Fruit fly (Drosophila melanogaster) whole organism, embryonic: ENCODE data around the gene CG43121.

ENCODE experiments used
- ATbp ChIP-seq: fragments of 200-800 bp; sonication (Bioruptor generic); optimal IDR thresholded peaks from 2 replicates; lab custom pipeline; 2017; ENCODE audit warnings: missing biosample characterization, mild to moderate bottlenecking, missing genetic modification characterization, missing genetic modification reagents
- Atf3 ChIP-seq: fragments of 200-800 bp; sonication (Bioruptor generic); optimal IDR thresholded peaks from 3 replicates; lab custom pipeline; 2016; ENCODE audit warnings: missing biosample characterization, missing genetic modification characterization
- B-H1 ChIP-seq: fragments of 200-800 bp; sonication (Bioruptor generic); IDR thresholded peaks from 3 replicates; pipeline ENCODE4 v1.3.6; 2022; ENCODE audit warnings: missing biosample characterization, missing genetic modification characterization
- C15 ChIP-seq: fragments of 200-800 bp; sonication (Bioruptor generic); IDR thresholded peaks from 3 replicates; pipeline ENCODE4 v1.3.6; 2022; ENCODE audit warnings: missing biosample characterization, missing genetic modification characterization
- CG10274 ChIP-seq: fragments of 200-800 bp; sonication (Bioruptor generic); optimal IDR thresholded peaks from 3 replicates; lab custom pipeline; 2017; ENCODE audit warnings: missing biosample characterization, mild to moderate bottlenecking, missing genetic modification characterization
- CG10321 ChIP-seq: fragments of 200-800 bp; sonication (Bioruptor generic); IDR thresholded peaks from 2 replicates; pipeline ENCODE4 v1.3.6; 2022; ENCODE audit warnings: missing biosample characterization, missing genetic modification characterization
- CG10366 ChIP-seq: fragments of 200-800 bp; sonication (Bioruptor generic); IDR thresholded peaks from 2 replicates; pipeline ENCODE4 v1.3.6; 2022; ENCODE audit warnings: missing biosample characterization, missing genetic modification characterization
- CG11560 ChIP-seq: fragments of 200-800 bp; sonication (Bioruptor generic); IDR thresholded peaks from 3 replicates; pipeline ENCODE4 v1.3.6; 2022; ENCODE audit warnings: missing biosample characterization, missing genetic modification characterization
- CG13894 ChIP-seq: fragments of 200-800 bp; sonication (Bioruptor generic); optimal IDR thresholded peaks from 3 replicates; lab custom pipeline; 2018; ENCODE audit warnings: missing biosample characterization, mild to moderate bottlenecking, missing genetic modification characterization, moderate library complexity
- CG16815 ChIP-seq: fragments of 200-800 bp; sonication (Bioruptor generic); optimal IDR thresholded peaks from 3 replicates; lab custom pipeline; 2017; ENCODE audit warnings: missing biosample characterization, mild to moderate bottlenecking, missing genetic modification characterization
- CG17361 ChIP-seq: fragments of 200-800 bp; sonication (Bioruptor generic); IDR thresholded peaks from 3 replicates; pipeline ENCODE4 v1.3.6; 2022; ENCODE audit warnings: missing biosample characterization, missing genetic modification characterization
- CG17612 ChIP-seq: fragments of 200-800 bp; sonication (Bioruptor generic); IDR thresholded peaks from 2 replicates; pipeline ENCODE4 v1.3.6; 2022; ENCODE audit warnings: missing biosample characterization, missing genetic modification characterization
- CG18599 ChIP-seq: fragments of 200-800 bp; sonication (Bioruptor generic); optimal IDR thresholded peaks from 3 replicates; lab custom pipeline; 2017; ENCODE audit warnings: missing biosample characterization, missing genetic modification characterization, mild to moderate bottlenecking, moderate library complexity, missing genetic modification reagents
- CG2129 ChIP-seq: fragments of 200-800 bp; sonication (Bioruptor generic); IDR thresholded peaks from 2 replicates; pipeline ENCODE4 v1.3.6; 2022; ENCODE audit warnings: missing biosample characterization, missing genetic modification characterization; ENCODE audit not compliant: partially characterized antibody
- CG33213 ChIP-seq: fragments of 200-800 bp; sonication (Bioruptor generic); optimal IDR thresholded peaks from 3 replicates; lab custom pipeline; 2016; ENCODE audit warnings: missing biosample characterization, missing genetic modification characterization
- CG34422 ChIP-seq: fragments of 200-800 bp; sonication (Bioruptor generic); IDR thresholded peaks from 3 replicates; pipeline ENCODE4 v1.3.6; 2022; ENCODE audit warnings: missing biosample characterization, missing genetic modification characterization
- CG6272 ChIP-seq: fragments of 200-800 bp; sonication (Bioruptor generic); IDR thresholded peaks from 2 replicates; pipeline ENCODE4 v1.3.6; 2022; ENCODE audit warnings: missing biosample characterization, missing genetic modification characterization
- CG6854 ChIP-seq: fragments of 200-800 bp; sonication (Bioruptor generic); optimal IDR thresholded peaks from 3 replicates; lab custom pipeline; 2017; ENCODE audit warnings: missing biosample characterization, mild to moderate bottlenecking, missing genetic modification characterization
- CG7372 ChIP-seq: fragments of 200-800 bp; sonication (Bioruptor generic); IDR thresholded peaks from 2 replicates; pipeline ENCODE4 v1.3.6; 2022; ENCODE audit warnings: missing biosample characterization, missing genetic modification characterization
- CG7839 ChIP-seq: fragments of 200-800 bp; sonication (Bioruptor generic); optimal IDR thresholded peaks from 3 replicates; lab custom pipeline; 2018; ENCODE audit warnings: missing biosample characterization, mild to moderate bottlenecking, missing genetic modification characterization, moderate library complexity
- CG9215 ChIP-seq: fragments of 200-800 bp; sonication (Bioruptor generic); IDR thresholded peaks from 2 replicates; pipeline ENCODE4 v1.3.6; 2022; ENCODE audit warnings: missing biosample characterization, missing genetic modification characterization
- CG9932 ChIP-seq: fragments of 200-800 bp; sonication (Bioruptor generic); IDR thresholded peaks from 2 replicates; pipeline ENCODE4 v1.3.6; 2022; ENCODE audit warnings: missing biosample characterization, missing genetic modification characterization
- ERR ChIP-seq: fragments of 200-800 bp; sonication (Bioruptor generic); optimal IDR thresholded peaks from 2 replicates; lab custom pipeline; 2016; ENCODE audit warnings: missing biosample characterization, missing genetic modification characterization
- Fer2 ChIP-seq: fragments of 200-800 bp; sonication (Bioruptor generic); optimal IDR thresholded peaks from 2 replicates; lab custom pipeline; 2018; ENCODE audit warnings: missing biosample characterization, mild to moderate bottlenecking, missing genetic modification characterization, moderate library complexity
- Hmx ChIP-seq: fragments of 200-800 bp; sonication (Bioruptor generic); optimal IDR thresholded peaks from 2 replicates; lab custom pipeline; 2016; ENCODE audit warnings: missing biosample characterization, missing genetic modification characterization
- Hr78 ChIP-seq, 2 experiments: fragments of 200-800 bp in 1 of 2; fragments of >200 bp in 1 of 2; sonication (Bioruptor generic) in 1 of 2; optimal IDR thresholded peaks; 2 replicates each; lab custom pipeline; 2017 to 2019; ENCODE audit warnings: missing biosample characterization in 2 of 2, missing genetic modification characterization in 2 of 2, mild to moderate bottlenecking in 1 of 2, moderate library complexity in 1 of 2
- Kr ChIP-seq: fragments of 200-800 bp; sonication (Bioruptor generic); optimal IDR thresholded peaks from 2 replicates; lab custom pipeline; 2017; ENCODE audit warnings: missing biosample characterization, mild to moderate bottlenecking, missing genetic modification characterization
- Mes4 ChIP-seq: fragments of 200-800 bp; sonication (Bioruptor generic); optimal IDR thresholded peaks from 2 replicates; lab custom pipeline; 2016; ENCODE audit warnings: missing biosample characterization, missing genetic modification characterization
- Side ChIP-seq: fragments of 200-800 bp; sonication (Bioruptor generic); optimal IDR thresholded peaks from 2 replicates; lab custom pipeline; 2016; ENCODE audit warnings: missing biosample characterization, missing genetic modification characterization
- Sry-δ ChIP-seq: fragments of 200-800 bp; sonication (Bioruptor generic); optimal IDR thresholded peaks from 2 replicates; lab custom pipeline; 2016; ENCODE audit warnings: missing biosample characterization, missing genetic modification characterization
- Trl ChIP-seq, 3 experiments: fragments of >200 bp in 2 of 3; fragments of 200-800 bp in 1 of 3; sonication (Bioruptor generic) in 1 of 3; optimal IDR thresholded peaks; 2 replicates in 1 of 3; 3 replicates in 2 of 3; lab custom pipeline; 2016 to 2017; ENCODE audit warnings: missing biosample characterization in 1 of 3, missing genetic modification characterization in 1 of 3
- Usf ChIP-seq: fragments of 200-800 bp; sonication (Bioruptor generic); optimal IDR thresholded peaks from 2 replicates; lab custom pipeline; 2017; ENCODE audit warnings: missing genotype, missing biosample characterization, missing genetic modification characterization
- ap ChIP-seq: fragments of 200-800 bp; sonication (Bioruptor generic); IDR thresholded peaks from 2 replicates; pipeline ENCODE4 v1.3.6; 2022; ENCODE audit warnings: missing biosample characterization, missing genetic modification characterization
- bowl ChIP-seq: fragments of 200-800 bp; sonication (Bioruptor generic); IDR thresholded peaks from 2 replicates; pipeline ENCODE4 v1.3.6; 2022; ENCODE audit warnings: missing biosample characterization, missing genetic modification characterization
- chm ChIP-seq: fragments of 200-800 bp; sonication (Bioruptor generic); IDR thresholded peaks from 2 replicates; pipeline ENCODE4 v1.3.6; 2022; ENCODE audit warnings: missing biosample characterization, missing genetic modification characterization
- en ChIP-seq: fragments of 200-800 bp; sonication (Bioruptor generic); optimal IDR thresholded peaks from 2 replicates; lab custom pipeline; 2016; ENCODE audit warnings: missing biosample characterization, missing genetic modification characterization
- esg ChIP-seq: fragments of 200-800 bp; sonication (Bioruptor generic); conservative IDR thresholded peaks from 2 replicates; pipeline ENCODE4 v1.3.6; 2022; ENCODE audit warnings: missing biosample characterization, missing genetic modification characterization
- gsb-n ChIP-seq: fragments of 200-800 bp; sonication (Bioruptor generic); optimal IDR thresholded peaks from 3 replicates; lab custom pipeline; 2018; ENCODE audit warnings: missing biosample characterization, mild to moderate bottlenecking, missing genetic modification characterization
- h ChIP-seq: fragments of >200 bp; optimal IDR thresholded peaks from 2 replicates; lab custom pipeline; 2017
- hth ChIP-seq: fragments of >200 bp; optimal IDR thresholded peaks from 2 replicates; lab custom pipeline; 2017; ENCODE audit warnings: inconsistent platforms
- lilli ChIP-seq: fragments of 200-800 bp; sonication (Bioruptor generic); optimal IDR thresholded peaks from 3 replicates; lab custom pipeline; 2016; ENCODE audit warnings: missing biosample characterization, missing genetic modification characterization
- lov ChIP-seq, 2 experiments: fragments of 200-800 bp in 1 of 2; fragments of >200 bp in 1 of 2; sonication (Bioruptor generic) in 1 of 2; IDR thresholded peaks in 1 of 2; optimal IDR thresholded peaks in 1 of 2; 2 replicates in 1 of 2; 3 replicates in 1 of 2; pipeline versions ENCODE4 v1.3.6 to Lab custom; 2017 to 2022; ENCODE audit warnings: missing biosample characterization in 1 of 2, missing genetic modification characterization in 1 of 2
- luna ChIP-seq: fragments of 200-800 bp; sonication (Bioruptor generic); optimal IDR thresholded peaks from 2 replicates; lab custom pipeline; 2016; ENCODE audit warnings: missing biosample characterization, missing genetic modification characterization
- mam ChIP-seq: fragments of 200-800 bp; sonication (Bioruptor generic); optimal IDR thresholded peaks from 3 replicates; lab custom pipeline; 2016; ENCODE audit warnings: missing biosample characterization, missing genetic modification characterization
- pzg ChIP-seq: fragments of 200-800 bp; sonication (Bioruptor generic); optimal IDR thresholded peaks from 3 replicates; lab custom pipeline; 2018; ENCODE audit warnings: missing biosample characterization, mild to moderate bottlenecking, missing genetic modification characterization, moderate library complexity
- rib ChIP-seq: fragments of 200-800 bp; sonication (Bioruptor generic); IDR thresholded peaks from 2 replicates; pipeline ENCODE4 v1.3.6; 2022; ENCODE audit warnings: missing biosample characterization, missing genetic modification characterization
- salm ChIP-seq: fragments of 200-800 bp; sonication (Bioruptor generic); optimal IDR thresholded peaks from 2 replicates; lab custom pipeline; 2018; ENCODE audit warnings: missing biosample characterization, mild to moderate bottlenecking, missing genetic modification characterization
- sr ChIP-seq: fragments of 200-800 bp; sonication (Bioruptor generic); IDR thresholded peaks from 3 replicates; pipeline ENCODE4 v1.3.6; 2022; ENCODE audit warnings: missing biosample characterization, missing genetic modification characterization
- usp ChIP-seq: fragments of >200 bp; optimal IDR thresholded peaks from 2 replicates; lab custom pipeline; 2017; ENCODE audit warnings: missing biosample characterization, missing genetic modification characterization
- vnd ChIP-seq: fragments of 200-800 bp; sonication (Bioruptor generic); IDR thresholded peaks from 3 replicates; pipeline ENCODE4 v1.3.6; 2022; ENCODE audit warnings: missing biosample characterization, missing genetic modification characterization; ENCODE audit not compliant: partially characterized antibody

CG43121 gene

DNA sequence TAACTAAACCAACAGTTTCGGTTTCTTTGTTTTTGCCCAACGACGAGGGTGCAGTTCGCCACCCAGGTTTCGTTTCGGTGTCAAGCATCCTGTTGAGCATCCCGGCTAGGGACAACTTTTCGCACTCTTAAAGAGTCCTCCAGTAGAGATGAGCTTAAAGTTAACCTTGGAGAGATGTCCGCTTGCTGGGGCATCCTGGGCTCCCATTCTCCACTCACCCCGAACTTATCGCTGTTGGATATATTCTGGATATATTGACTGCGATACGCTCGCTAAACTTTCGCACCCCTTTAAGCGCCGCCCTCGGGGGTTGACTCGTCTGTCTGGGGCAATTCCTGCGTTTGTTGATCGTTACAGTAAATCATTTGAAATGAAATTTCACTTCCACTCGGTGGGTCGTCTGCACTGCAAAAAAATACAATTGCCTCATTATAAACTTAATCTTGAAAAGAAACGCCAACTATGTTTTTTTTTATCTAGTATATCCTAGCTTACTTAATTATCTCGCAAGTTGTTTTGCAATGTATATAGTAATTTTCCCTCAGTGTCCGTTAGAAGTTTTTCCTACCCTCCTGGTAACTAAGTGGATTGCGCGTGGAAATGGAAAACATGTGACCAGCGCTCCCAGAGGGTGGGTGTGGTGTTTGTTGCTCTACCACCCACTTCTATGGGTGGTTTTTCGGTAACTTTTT is 10.5 kb downstream of the CG43121 start (continued):
- TF ChIP-seq CG11560 (tag; lab: Robert Waterston, UW) (peak; percentile 56; the same call in 1 of the 3 replicates), CG10274 (GFP tag; lab: Kevin White, UChicago) (peak; percentile 22), pzg (GFP tag; lab: Kevin White, UChicago) (no peak), CG34422 (peak; percentile 90), lilli (GFP tag; lab: Kevin White, UChicago) (peak; percentile 80), lov (optimal IDR thresholded peaks at IDR 0.05; lab: Kevin White, UChicago) (no peak), lov (GFP tag; IDR thresholded peaks at IDR 0.05; lab: Robert Waterston, UW) (0 out of 3 replicates have a peak, but pooled peaks have one; percentile 44), Usf (peak; percentile 19), B-H1 (peak; percentile 67), Side (GFP tag; lab: Kevin White, UChicago) (peak; percentile 78), CG7839 (tag; lab: Kevin White, UChicago) (peak; percentile 87), rib (GFP tag; lab: Robert Waterston, UW) (peak; percentile 66; the same call in 1 of the 2 replicates), CG13894 (tag; lab: Kevin White, UChicago) (peak; percentile 82), Sry-δ (GFP tag; lab: Kevin White, UChicago) (no peak), Trl (optimal IDR thresholded peaks at IDR 0.05; lab: Kevin White, UChicago) (no peak), Trl (GFP tag; optimal IDR thresholded peaks at IDR 0.05; lab: Kevin White, UChicago) (peak; percentile 82), CG10366 (peak; percentile 85), CG7372 (GFP tag; lab: Robert Waterston, UW) (peak; percentile 54), gsb-n (tag; lab: Kevin White, UChicago) (peak; percentile 78), usp (GFP tag; lab: Kevin White, UChicago) (no peak), CG17361 (peak; percentile 80), vnd (no peak), esg (peak; percentile 76), CG6272 (GFP tag; lab: Robert Waterston, UW) (peak; percentile 76), CG2129 (GFP tag; lab: Robert Waterston, UW) (no peak), CG10321 (no peak; the same call in 1 of the 2 replicates), CG33213 (GFP tag; lab: Kevin White, UChicago) (peak; percentile 62), mam (peak; percentile 78), ERR (peak; percentile 58), CG16815 (GFP tag; lab: Kevin White, UChicago) (peak; percentile 45), ATbp (GFP tag; lab: Kevin White, UChicago) (peak; percentile 86), Hmx (no peak), hth (lab: Kevin White, UChicago) (no peak), Hr78 (GFP tag; optimal IDR thresholded peaks at IDR 0.05; lab: Kevin White, UChicago) (peak in 1 of 2 experiments; percentile 2), chm (GFP tag; lab: Robert Waterston, UW) (peak; percentile 69), CG6854 (GFP tag; lab: Kevin White, UChicago) (peak; percentile 61), C15 (GFP tag; lab: Robert Waterston, UW) (no peak; the same call in 2 of the 3 replicates), luna (GFP tag; lab: Kevin White, UChicago) (no peak), bowl (GFP tag; lab: Robert Waterston, UW) (no peak), CG18599 (GFP tag; lab: Kevin White, UChicago) (peak; percentile 88), sr (peak; percentile 68; the same call in 2 of the 3 replicates), CG9215 (GFP tag; lab: Robert Waterston, UW) (peak; percentile 60), Atf3 (GFP tag; lab: Kevin White, UChicago) (peak; percentile 63), salm (tag; lab: Kevin White, UChicago) (peak; percentile 60), ap (GFP tag; lab: Robert Waterston, UW) (peak; percentile 69), Fer2 (tag; lab: Kevin White, UChicago) (peak; percentile 46), Kr (GFP tag; lab: Kevin White, UChicago) (no peak), h (lab: Kevin White, UChicago) (no peak), CG17612 (GFP tag; lab: Robert Waterston, UW) (0 out of 2 replicates have a peak, but pooled peaks have one; percentile 16), Mes4 (GFP tag; lab: Kevin White, UChicago) (peak; percentile 71), CG9932 (GFP tag; lab: Robert Waterston, UW) (peak; percentile 70), en (peak; percentile 62)
